Worm (Caenorhabditis elegans) whole organism, midembryonic: ENCODE measurements around the gene rfl-1.

ENCODE experiments used
- T22C8.4 ChIP-seq: fragments of 200-800 bp; sonication (Bioruptor generic); IDR thresholded peaks from 2 replicates; pipeline ENCODE4 v1.3.6; 2022; ENCODE audit warnings: missing genetic modification characterization, missing compliant biosample characterization
- cog-1 ChIP-seq: sonication (generic microtip); optimal IDR thresholded peaks from 2 replicates; lab custom pipeline; 2016; ENCODE audit warnings: missing genetic modification characterization, missing compliant biosample characterization
- flt-1 ChIP-seq: fragments of 200-800 bp; sonication (Bioruptor generic); IDR thresholded peaks from 2 replicates; pipeline ENCODE4 v1.3.6; 2022; ENCODE audit warnings: missing genetic modification characterization, missing compliant biosample characterization
- klf-2 ChIP-seq: fragments of 200-800 bp; sonication (Bioruptor generic); conservative IDR thresholded peaks from 2 replicates; pipeline ENCODE4 v1.3.6; 2022; ENCODE audit warnings: missing genetic modification reagents, missing genetic modification characterization, missing compliant biosample characterization
- ref-1 ChIP-seq: fragments of 200-800 bp; sonication (Bioruptor generic); conservative IDR thresholded peaks from 2 replicates; pipeline ENCODE4 v1.3.6; 2022; ENCODE audit warnings: missing genetic modification reagents, missing genetic modification characterization, missing compliant biosample characterization
- tab-1 ChIP-seq: fragments of 200-800 bp; sonication (Bioruptor generic); IDR thresholded peaks from 2 replicates; pipeline ENCODE4 v1.3.6; 2022; ENCODE audit warnings: missing genetic modification characterization, missing compliant biosample characterization
- ztf-23 ChIP-seq: fragments of 200-800 bp; sonication (Bioruptor generic); IDR thresholded peaks from 2 replicates; pipeline ENCODE4 v1.3.6; 2022; ENCODE audit warnings: missing genetic modification reagents, missing genetic modification characterization, missing compliant biosample characterization
- ztf-29 ChIP-seq: fragments of 200-800 bp; sonication (Bioruptor generic); IDR thresholded peaks from 2 replicates; pipeline ENCODE4 v1.3.6; 2022; ENCODE audit warnings: missing genetic modification reagents, missing genetic modification characterization, missing compliant biosample characterization

ce11 chrIII:6991465-6991864 lies 29.5 kb upstream of the rfl-1 start:
- TF ChIP-seq cog-1: no peak
- TF ChIP-seq flt-1 (GFP tag; lab: Robert Waterston, UW): no peak
- no peak for TF ChIP-seq T22C8.4
- no peak for TF ChIP-seq ztf-23 (GFP tag; lab: Robert Waterston, UW)
- no peak for TF ChIP-seq ref-1 (GFP tag; lab: Robert Waterston, UW)
- no peak for TF ChIP-seq klf-2 (GFP tag; lab: Robert Waterston, UW)
- no peak for TF ChIP-seq tab-1
- no peak for TF ChIP-seq ztf-29
